Worm (Caenorhabditis elegans): ENCODE data around the gene C36A4.11.

DNA sequence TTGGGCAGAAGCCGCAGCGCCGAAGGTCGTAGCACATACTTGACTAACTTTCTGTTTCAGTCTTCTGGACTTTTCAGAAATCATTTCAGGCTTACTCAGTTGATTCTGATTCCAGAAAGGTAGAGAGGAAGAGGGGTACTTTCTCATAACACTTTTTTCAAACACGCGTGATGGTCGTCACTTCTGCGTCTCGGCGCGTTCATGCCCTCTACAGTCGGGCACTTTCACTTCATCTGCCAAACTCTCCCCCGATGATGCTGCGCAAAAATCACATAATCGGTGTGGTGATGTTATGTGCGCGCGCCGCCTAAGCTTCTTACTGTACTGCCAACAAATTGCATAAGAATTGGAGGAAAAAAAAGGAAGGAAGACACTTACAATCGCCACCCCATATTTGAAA lies 32.8 kb upstream of the C36A4.11 start:
- no peak for TF ChIP-seq pha-4 (GFP tag; IDR thresholded peaks at IDR 0.05)
- TF ChIP-seq pha-4 (tag; optimal IDR thresholded peaks at IDR 0.05), result no peak
- TF ChIP-seq unc-62 (GFP tag; optimal IDR thresholded peaks at IDR 0.05 in 1 of 2), result no peak
- no peak for TF ChIP-seq unc-62 (tag; optimal IDR thresholded peaks at IDR 0.05)
- no peak for TF ChIP-seq unc-130 (GFP tag; optimal IDR thresholded peaks at IDR 0.05)
- TF ChIP-seq dpl-1 (GFP tag; optimal IDR thresholded peaks at IDR 0.05), result no peak
- TF ChIP-seq fkh-10 (GFP tag; optimal IDR thresholded peaks at IDR 0.05), result no peak
- TF ChIP-seq tra-1 (GFP tag; IDR thresholded peaks at IDR 0.05), result no peak
- no peak for TF ChIP-seq nhr-42 (GFP tag; IDR thresholded peaks at IDR 0.05)
- no peak for TF ChIP-seq ces-1 (GFP tag; optimal IDR thresholded peaks at IDR 0.05)
- no peak for TF ChIP-seq madf-5 (GFP tag; IDR thresholded peaks at IDR 0.05)
- TF ChIP-seq zip-11 (GFP tag; IDR thresholded peaks at IDR 0.05), result no peak
- TF ChIP-seq lin-13 (GFP tag; optimal IDR thresholded peaks at IDR 0.05), result no peak
- TF ChIP-seq zag-1 (tag; optimal IDR thresholded peaks at IDR 0.05), result no peak
- TF ChIP-seq snpc-4 (tag; optimal IDR thresholded peaks at IDR 0.05), result no peak

All from whole organism, L4 larva.